Fruit fly (Drosophila melanogaster) S2 (cell line): ENCODE results near the gene CG44001.

Experiments used
- CG8478 ChIP-seq: fragments of >200 bp; optimal IDR thresholded peaks from 2 replicates; lab custom pipeline; 2018
- CTCF ChIP-seq, 2 experiments: fragments of >200 bp; optimal IDR thresholded peaks; 2 replicates each; lab custom pipeline; 2018

DNA sequence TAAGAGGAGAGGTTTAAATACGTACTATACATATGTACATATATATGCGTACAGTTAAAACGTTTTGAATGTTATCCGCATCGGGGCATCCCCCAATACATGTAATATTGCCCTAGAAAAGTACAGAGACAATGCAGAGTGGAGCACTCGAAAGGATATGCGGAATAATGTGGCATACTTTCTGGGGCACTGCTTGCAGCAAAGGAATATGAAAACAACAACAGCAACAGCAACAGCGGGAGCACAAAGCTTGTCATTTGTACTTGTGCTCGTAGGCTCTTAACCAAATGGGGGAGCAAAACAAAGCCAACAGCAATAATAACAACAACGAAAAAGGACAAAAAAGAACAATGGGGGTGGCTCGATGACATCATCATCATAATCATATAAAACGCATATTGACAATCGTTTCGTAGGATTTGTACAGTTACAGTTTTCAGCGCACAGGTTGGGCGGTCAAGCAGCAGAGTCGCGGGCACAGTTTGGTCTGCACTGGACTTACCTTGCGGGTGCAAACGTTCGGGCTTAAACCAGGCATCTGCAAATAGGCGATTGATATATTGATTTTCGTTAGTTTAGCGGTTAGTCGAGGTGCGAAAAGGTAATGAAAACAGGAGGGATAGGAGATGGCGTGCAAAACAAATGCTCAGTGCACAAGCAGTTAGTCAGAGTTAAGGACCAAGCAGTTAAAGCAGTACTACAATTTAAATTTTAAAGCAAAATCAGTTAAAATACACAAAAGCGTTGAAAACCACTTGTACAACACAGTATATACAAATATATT, 39.2 kb upstream of the CG44001 start:
- TF ChIP-seq CTCF (optimal IDR thresholded peaks at IDR 0.05; lab: Kevin White, UChicago), result peak in 1 of 2 experiments; percentile 56
- TF ChIP-seq CG8478 (lab: Kevin White, UChicago), result no peak
